Fruit fly (Drosophila melanogaster): ENCODE data around the gene NT1.

Gene NT1

DNA sequence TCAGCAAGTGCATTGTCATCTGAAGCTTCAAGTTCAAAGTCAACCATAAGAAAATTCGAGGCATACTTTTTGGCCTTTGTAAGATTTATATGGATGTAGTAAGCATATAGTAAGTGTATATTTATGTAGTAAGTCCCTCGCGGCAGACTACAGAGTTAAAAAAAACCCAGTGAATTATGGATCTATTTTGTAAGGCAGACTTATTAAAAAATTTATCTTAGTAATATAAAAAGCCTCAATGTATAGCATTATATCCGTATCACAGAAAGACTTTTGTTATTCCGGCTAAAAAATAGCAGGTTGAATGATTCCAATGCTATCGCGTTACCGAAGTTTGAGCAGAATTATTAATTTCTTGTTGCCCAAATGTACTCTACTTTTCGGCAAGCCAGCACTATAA, 23.6 kb downstream of the NT1 start:
- no peak for TF ChIP-seq EcR (GFP tag; optimal IDR thresholded peaks at IDR 0.05)
- no peak for TF ChIP-seq usp (GFP tag; optimal IDR thresholded peaks at IDR 0.05)
- no peak for TF ChIP-seq CG8478 (optimal IDR thresholded peaks at IDR 0.05)
- no peak for TF ChIP-seq psq (optimal IDR thresholded peaks at IDR 0.05)

DNA sequence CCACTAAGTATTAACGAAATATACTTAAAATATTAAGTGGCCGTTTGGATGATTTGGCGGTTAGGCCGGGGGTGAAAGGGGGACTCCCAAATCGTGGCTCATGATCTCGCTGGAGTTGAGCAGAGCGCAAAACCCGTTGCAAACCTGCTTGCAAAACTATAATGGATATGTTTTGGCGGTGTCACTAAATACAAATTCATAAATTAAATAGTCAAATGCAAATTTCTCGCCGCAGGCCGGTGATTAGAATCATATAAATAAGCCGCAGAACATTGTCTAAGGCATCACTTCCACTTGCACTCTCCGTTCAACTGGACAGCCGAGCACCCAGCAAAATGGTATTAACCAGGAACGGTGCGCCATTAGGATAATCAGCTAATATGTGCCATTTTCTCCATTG, 25.7 kb downstream of the NT1 start, which contains the start of gene CG11350:
Gene CG11350 (plus strand): TSS at position 301 of the 400 bp plus-strand sequence.
- TF ChIP-seq pan (optimal IDR thresholded peaks at IDR 0.05), result no peak
- TF ChIP-seq CG8478 (optimal IDR thresholded peaks at IDR 0.05), result no peak
- TF ChIP-seq usp (GFP tag; optimal IDR thresholded peaks at IDR 0.05), result no peak
- no peak for TF ChIP-seq Dll (optimal IDR thresholded peaks at IDR 0.05)
- TF ChIP-seq EcR (GFP tag; optimal IDR thresholded peaks at IDR 0.05), result no peak
- TF ChIP-seq psq (optimal IDR thresholded peaks at IDR 0.05), result no peak

DNA sequence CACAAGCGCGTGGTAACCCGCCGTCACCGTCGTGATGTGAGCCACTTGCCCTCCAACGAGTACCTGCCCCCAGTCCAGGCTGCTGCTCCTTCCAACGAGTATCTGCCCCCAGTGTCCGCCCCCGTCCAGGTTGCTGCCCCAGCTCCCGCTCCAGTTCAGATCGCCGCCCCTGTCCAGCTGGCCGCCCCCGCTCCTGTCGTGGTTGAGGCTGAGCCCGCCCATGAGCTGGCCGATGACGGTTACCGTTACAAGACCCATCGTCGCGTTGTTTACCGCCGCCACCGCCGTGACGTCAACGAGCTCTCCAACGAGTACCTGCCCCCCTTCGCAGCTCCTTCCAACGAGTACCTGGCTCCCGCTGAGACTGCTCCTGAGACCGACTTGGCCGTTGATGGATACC, 27.5 kb downstream of the NT1 start:
- TF ChIP-seq EcR (GFP tag; optimal IDR thresholded peaks at IDR 0.05) (no peak), pan (optimal IDR thresholded peaks at IDR 0.05) (no peak), Dll (optimal IDR thresholded peaks at IDR 0.05) (no peak), usp (GFP tag; optimal IDR thresholded peaks at IDR 0.05) (no peak), psq (optimal IDR thresholded peaks at IDR 0.05) (no peak), CG8478 (optimal IDR thresholded peaks at IDR 0.05) (no peak)

DNA sequence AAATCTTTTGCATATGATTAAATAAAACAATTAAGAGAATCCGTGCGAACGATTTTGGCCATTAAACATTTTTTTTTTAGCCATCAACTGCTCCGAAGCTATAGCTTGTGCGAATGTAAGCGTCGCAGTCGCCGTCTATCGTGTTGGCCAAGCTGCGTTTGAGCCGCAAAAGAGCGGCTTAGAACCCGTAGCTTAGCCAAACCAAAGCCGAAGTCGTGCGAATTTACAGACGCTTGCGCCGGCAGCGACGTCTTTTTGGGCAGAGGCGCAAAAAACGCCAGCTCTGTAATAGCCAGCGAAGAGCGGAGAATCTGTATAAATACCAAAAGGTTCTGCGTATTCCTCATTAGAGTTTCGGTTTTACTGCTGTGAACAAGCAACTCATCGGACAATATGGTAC, 28.3 kb downstream of the NT1 start, which contains the start of gene CG7465:
Gene CG7465 (plus strand): TSS at position 346 of the 400 bp plus-strand sequence.
- no peak for TF ChIP-seq psq (optimal IDR thresholded peaks at IDR 0.05)
- no peak for TF ChIP-seq EcR (GFP tag; optimal IDR thresholded peaks at IDR 0.05)
- no peak for TF ChIP-seq pan (optimal IDR thresholded peaks at IDR 0.05)
- no peak for TF ChIP-seq Dll (optimal IDR thresholded peaks at IDR 0.05)

DNA sequence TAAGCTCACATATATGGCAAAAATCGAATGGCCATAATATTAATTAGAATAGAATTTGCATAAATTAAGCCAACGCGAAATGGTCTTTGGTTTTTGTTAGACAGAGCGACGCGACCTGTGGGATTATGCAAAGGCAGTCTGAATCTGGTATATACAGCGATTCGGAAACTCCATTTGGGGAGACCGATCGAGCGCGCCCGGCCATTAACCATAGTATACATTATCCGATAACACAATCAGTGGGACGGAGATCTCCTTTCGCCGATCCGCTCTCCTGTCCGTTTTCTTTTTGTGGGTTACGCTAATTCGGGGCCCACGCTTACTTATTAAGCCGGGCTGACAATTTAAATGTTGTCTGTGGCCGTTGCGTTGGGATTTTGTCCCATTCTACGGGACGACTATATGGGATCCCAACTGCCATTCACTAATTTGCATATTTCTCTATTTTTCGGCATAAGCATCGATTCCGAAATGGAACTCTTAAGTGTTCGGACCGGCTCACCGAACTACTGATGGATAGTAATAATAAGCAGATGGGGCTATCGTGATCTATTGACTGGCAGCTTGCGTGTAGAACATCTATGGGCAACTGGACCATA, 30.5 kb downstream of the NT1 start:
- TF ChIP-seq CG8478 (optimal IDR thresholded peaks at IDR 0.05) (no peak), Dll (optimal IDR thresholded peaks at IDR 0.05) (no peak), psq (optimal IDR thresholded peaks at IDR 0.05) (no peak), EcR (GFP tag; optimal IDR thresholded peaks at IDR 0.05) (no peak), pan (optimal IDR thresholded peaks at IDR 0.05) (no peak), usp (GFP tag; optimal IDR thresholded peaks at IDR 0.05) (no peak)

DNA sequence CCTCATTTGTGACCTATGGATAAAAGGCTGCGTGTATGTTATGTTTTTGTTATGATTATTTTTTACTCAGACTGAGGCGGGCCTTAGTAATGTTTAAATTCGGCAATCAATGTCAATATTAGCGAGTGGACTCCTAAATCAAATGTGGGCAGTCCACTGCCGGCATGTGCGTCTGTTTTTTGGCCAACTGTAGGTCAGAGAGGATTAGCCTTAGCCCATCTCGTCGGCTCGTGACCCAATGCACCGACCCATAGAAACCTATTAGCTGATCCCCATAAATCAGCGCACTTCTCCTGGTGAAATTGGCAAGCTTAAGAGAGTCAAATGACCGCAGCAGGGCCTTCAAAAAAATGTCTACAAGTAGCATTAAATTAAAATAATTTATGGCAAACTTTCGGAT, 32.5 kb downstream of the NT1 start:
- TF ChIP-seq EcR (GFP tag; optimal IDR thresholded peaks at IDR 0.05) (no peak), pan (optimal IDR thresholded peaks at IDR 0.05) (no peak), usp (GFP tag; optimal IDR thresholded peaks at IDR 0.05) (no peak), psq (optimal IDR thresholded peaks at IDR 0.05) (no peak), CG8478 (optimal IDR thresholded peaks at IDR 0.05) (no peak)

DNA sequence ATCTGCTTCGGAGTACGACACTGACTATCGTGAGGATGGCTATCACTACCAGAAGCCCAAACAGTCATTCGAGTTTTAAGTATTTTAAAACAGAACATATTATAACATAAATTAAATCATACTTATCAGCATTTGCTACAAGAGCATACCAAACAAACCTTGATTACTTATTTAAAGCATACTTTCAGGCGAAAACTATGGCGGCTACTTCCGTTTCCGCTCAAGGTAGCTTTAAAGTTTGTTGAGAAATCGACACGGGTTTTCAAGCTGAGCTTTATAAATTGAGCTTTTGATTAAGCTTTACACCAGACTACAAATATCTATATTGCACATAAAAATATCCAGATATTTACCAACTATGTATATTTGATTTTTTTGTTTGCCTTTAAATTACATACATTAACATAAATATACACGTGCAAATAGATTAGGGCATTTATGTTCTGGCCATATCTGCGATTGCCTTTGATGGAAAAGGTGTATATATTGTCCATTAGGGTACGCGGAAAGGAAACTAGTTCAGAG, 33.2 kb downstream of the NT1 start:
- no peak for TF ChIP-seq pan (optimal IDR thresholded peaks at IDR 0.05)
- TF ChIP-seq Dll (optimal IDR thresholded peaks at IDR 0.05), result no peak
- TF ChIP-seq usp (GFP tag; optimal IDR thresholded peaks at IDR 0.05), result no peak
- no peak for TF ChIP-seq EcR (GFP tag; optimal IDR thresholded peaks at IDR 0.05)
- no peak for TF ChIP-seq CG8478 (optimal IDR thresholded peaks at IDR 0.05)
- no peak for TF ChIP-seq psq (optimal IDR thresholded peaks at IDR 0.05)

DNA sequence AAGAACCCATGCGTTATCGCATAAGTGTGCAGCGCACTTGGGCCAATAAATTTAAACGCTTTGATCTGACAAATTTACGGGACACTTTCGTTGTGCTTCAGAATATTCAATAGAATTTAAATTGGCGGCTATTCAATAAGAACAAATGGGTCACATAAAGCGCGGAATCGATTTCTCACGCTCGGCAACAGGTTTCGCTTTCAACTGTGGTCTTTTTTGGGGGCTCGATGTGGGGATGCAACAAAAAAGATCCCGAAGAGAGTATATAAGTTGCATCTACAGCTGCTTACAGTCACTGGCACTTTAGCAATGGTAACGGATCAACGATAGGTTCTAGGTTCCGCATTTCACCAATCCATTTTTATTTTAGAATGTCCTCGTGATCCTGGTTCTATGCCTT, 35.5 kb downstream of the NT1 start, which contains the start of gene CG11349:
Gene CG11349 (plus strand): TSS at position 301 of the 400 bp plus-strand sequence.
- TF ChIP-seq CG8478 (optimal IDR thresholded peaks at IDR 0.05), result no peak
- TF ChIP-seq EcR (GFP tag; optimal IDR thresholded peaks at IDR 0.05), result no peak
- no peak for TF ChIP-seq pan (optimal IDR thresholded peaks at IDR 0.05)
- TF ChIP-seq psq (optimal IDR thresholded peaks at IDR 0.05), result no peak
- TF ChIP-seq Dll (optimal IDR thresholded peaks at IDR 0.05), result no peak
- TF ChIP-seq usp (GFP tag; optimal IDR thresholded peaks at IDR 0.05), result no peak

DNA sequence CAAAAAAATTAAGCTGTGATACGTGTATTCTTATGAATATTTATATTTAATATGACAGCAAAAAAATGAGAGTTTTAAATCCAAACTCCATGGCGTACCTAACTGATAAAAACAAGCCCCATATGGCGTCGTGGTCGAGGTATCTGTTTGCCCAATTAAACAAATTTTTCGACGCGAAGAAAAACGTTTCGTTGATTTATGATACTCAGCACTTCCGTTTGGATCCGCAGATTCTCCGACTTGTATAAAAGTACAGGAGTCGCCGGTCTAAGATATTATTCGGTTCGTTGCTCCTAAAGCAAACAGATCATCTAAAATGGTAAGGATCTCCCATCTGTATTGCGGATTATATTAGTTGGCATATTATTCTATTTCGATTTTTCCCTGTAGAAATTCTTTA, 36.8 kb downstream of the NT1 start, which contains the start of gene CG32248:
Gene CG32248 (plus strand): TSS at position 301 of the 400 bp plus-strand sequence.
- no peak for TF ChIP-seq CG8478 (optimal IDR thresholded peaks at IDR 0.05)
- TF ChIP-seq Dll (optimal IDR thresholded peaks at IDR 0.05), result no peak
- TF ChIP-seq EcR (GFP tag; optimal IDR thresholded peaks at IDR 0.05), result no peak
- no peak for TF ChIP-seq usp (GFP tag; optimal IDR thresholded peaks at IDR 0.05)
- TF ChIP-seq psq (optimal IDR thresholded peaks at IDR 0.05), result no peak
- TF ChIP-seq pan (optimal IDR thresholded peaks at IDR 0.05), result no peak

DNA sequence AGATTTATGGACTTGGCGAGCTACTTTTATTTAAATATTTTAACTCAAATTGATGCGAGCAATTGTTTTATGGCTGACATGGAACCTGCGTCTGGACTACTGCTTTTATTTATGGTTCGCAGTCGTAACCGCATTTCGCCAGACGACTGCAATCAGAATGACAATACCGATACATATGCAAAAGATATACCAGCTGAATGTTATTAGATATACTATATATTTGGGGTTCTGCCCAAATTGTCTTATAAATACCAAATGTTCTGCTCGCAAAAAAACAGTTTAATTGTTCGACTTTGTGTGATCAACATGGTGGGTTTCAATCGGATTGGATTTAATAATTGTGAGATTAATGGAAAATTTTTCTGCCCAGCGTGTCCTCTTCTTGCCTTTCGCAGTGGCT, 38.5 kb downstream of the NT1 start, which contains the start of gene CG32249:
Gene CG32249 (plus strand): TSS at position 301 of the 400 bp plus-strand sequence.
- TF ChIP-seq Dll (optimal IDR thresholded peaks at IDR 0.05) (no peak), CG8478 (optimal IDR thresholded peaks at IDR 0.05) (no peak), pan (optimal IDR thresholded peaks at IDR 0.05) (no peak), EcR (GFP tag; optimal IDR thresholded peaks at IDR 0.05) (no peak), psq (optimal IDR thresholded peaks at IDR 0.05) (no peak), usp (GFP tag; optimal IDR thresholded peaks at IDR 0.05) (no peak)

DNA sequence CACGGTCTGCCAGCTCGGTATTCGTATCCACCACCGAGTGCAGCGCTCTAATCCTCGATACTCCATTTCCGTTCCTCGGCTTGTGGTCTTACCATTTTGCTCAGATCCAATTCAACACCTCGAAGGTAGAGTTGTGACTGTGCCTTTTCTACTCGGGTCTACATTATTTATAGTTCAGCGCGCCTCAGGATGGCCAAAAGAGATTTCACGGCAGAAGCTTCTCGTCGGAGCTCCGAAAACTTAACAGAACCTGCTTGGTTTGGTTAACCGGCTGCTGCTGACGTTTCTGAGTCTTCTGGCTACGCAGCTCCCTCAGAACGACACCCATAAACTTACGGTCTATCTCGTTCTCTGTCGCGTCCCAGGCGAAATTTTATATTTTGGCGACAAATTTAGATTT, 41.7 kb downstream of the NT1 start, which contains the start of gene CG32241:
Gene CG32241 (minus strand): TSS at position 101 of the 400 bp plus-strand sequence.
- TF ChIP-seq Dll (optimal IDR thresholded peaks at IDR 0.05), result no peak
- no peak for TF ChIP-seq CG8478 (optimal IDR thresholded peaks at IDR 0.05)
- no peak for TF ChIP-seq psq (optimal IDR thresholded peaks at IDR 0.05)
- TF ChIP-seq EcR (GFP tag; optimal IDR thresholded peaks at IDR 0.05), result no peak
- no peak for TF ChIP-seq pan (optimal IDR thresholded peaks at IDR 0.05)
- no peak for TF ChIP-seq usp (GFP tag; optimal IDR thresholded peaks at IDR 0.05)

DNA sequence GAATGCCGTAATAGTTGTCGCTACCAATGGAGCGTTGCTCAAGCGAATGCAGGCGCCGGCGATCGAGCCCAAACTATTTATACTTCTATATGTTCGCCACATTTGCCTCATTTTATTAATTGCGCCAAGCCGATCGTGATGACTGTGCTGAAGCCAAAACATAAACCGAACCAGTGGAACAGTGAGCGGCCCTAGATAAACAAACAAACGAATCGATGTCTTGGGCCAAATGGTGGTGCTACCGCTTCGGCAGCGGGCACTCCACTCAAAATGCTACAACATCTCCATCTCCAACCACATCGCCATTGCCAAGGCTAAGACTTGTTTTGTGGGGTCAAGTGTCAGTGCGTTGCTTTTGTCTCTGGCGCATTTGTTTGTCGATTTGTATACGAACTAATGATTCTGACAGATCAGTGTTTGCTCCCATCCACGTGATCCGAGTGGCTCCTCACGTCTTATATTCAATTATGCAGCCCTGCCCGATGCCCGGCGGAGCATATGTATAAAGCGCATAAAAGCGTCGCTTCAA, 44.4 kb downstream of the NT1 start, which contains the start of gene CG15024:
Gene CG15024 (minus strand): TSS at position 51 of the 529 bp plus-strand sequence.
- TF ChIP-seq usp (GFP tag; optimal IDR thresholded peaks at IDR 0.05) (no peak), CG8478 (optimal IDR thresholded peaks at IDR 0.05) (no peak), psq (optimal IDR thresholded peaks at IDR 0.05) (no peak), pan (optimal IDR thresholded peaks at IDR 0.05) (no peak), EcR (GFP tag; optimal IDR thresholded peaks at IDR 0.05) (no peak), Dll (optimal IDR thresholded peaks at IDR 0.05) (no peak)
